Worm (Caenorhabditis elegans): ENCODE data around the gene unc-103.
A peak's percentile ranks its signal among the peaks of the same experiment; 100 is the strongest.

The unc-103 gene

ce11 chrIII:4119736-4120135 lies 4.6 kb downstream of the unc-103 start:
- TF ChIP-seq ces-1 (GFP tag; optimal IDR thresholded peaks at IDR 0.05), result peak; percentile 54
- no peak for TF ChIP-seq vab-7 (GFP tag; IDR thresholded peaks at IDR 0.05)
- TF ChIP-seq ceh-82 (tag; optimal IDR thresholded peaks at IDR 0.05), result no peak
- no peak for TF ChIP-seq lsy-2 (tag; optimal IDR thresholded peaks at IDR 0.05)
- peak; percentile 74 for TF ChIP-seq aha-1 (tag)

ce11 chrIII:4120386-4120785 lies 5.2 kb downstream of the unc-103 start:
- TF ChIP-seq jun-1 (tag; optimal IDR thresholded peaks at IDR 0.05) (no peak), hlh-30 (tag; optimal IDR thresholded peaks at IDR 0.05; ENCODE audit: insufficient read depth) (no peak), aha-1 (tag) (peak; percentile 66), tra-1 (GFP tag; IDR thresholded peaks at IDR 0.05) (no peak), nhr-10 (tag; optimal IDR thresholded peaks at IDR 0.05) (no peak)

ce11 chrIII:4123277-4123676 lies 8.1 kb downstream of the unc-103 start:
- TF ChIP-seq mdl-1 (tag; optimal IDR thresholded peaks at IDR 0.05), result no peak
- no peak for TF ChIP-seq php-3 (GFP tag; IDR thresholded peaks at IDR 0.05)

ce11 chrIII:4123900-4124299 lies 8.7 kb downstream of the unc-103 start:
- TF ChIP-seq fkh-10 (GFP tag; optimal IDR thresholded peaks at IDR 0.05) (peak; percentile 54), ZK337.2 (GFP tag; IDR thresholded peaks at IDR 0.05) (no peak)

ce11 chrIII:4131814-4132555 lies 16.8 kb downstream of the unc-103 start:
- peak; percentile 67 for TF ChIP-seq ces-1 (GFP tag; optimal IDR thresholded peaks at IDR 0.05)
- no peak for TF ChIP-seq ZK337.2 (GFP tag; IDR thresholded peaks at IDR 0.05)
- no peak for TF ChIP-seq mxl-3 (GFP tag; optimal IDR thresholded peaks at IDR 0.05)

- TF ChIP-seq nhr-237 (tag; optimal IDR thresholded peaks at IDR 0.05), result no peak
- TF ChIP-seq egl-27 (tag; optimal IDR thresholded peaks at IDR 0.05), result no peak
- no peak for TF ChIP-seq dmd-8 (GFP tag; IDR thresholded peaks at IDR 0.05)
- no peak for TF ChIP-seq zfp-3 (GFP tag; conservative IDR thresholded peaks at IDR 0.05)
- peak; percentile 93 for TF ChIP-seq set-16 (GFP tag; IDR thresholded peaks at IDR 0.05)
- no peak for TF ChIP-seq hlh-11 (tag; optimal IDR thresholded peaks at IDR 0.05)
- TF ChIP-seq nhr-102 (tag; optimal IDR thresholded peaks at IDR 0.05), result no peak
- no peak for TF ChIP-seq lin-1 (GFP tag; IDR thresholded peaks at IDR 0.05)
- TF ChIP-seq lin-38 (GFP tag; IDR thresholded peaks at IDR 0.05), result no peak
These were observed 18.9 kb downstream of the unc-103 start for ce11 chrIII:4134059-4134458.

- TF ChIP-seq unc-62 (GFP tag; optimal IDR thresholded peaks at IDR 0.05 in 1 of 2), result peak in 1 of 2 experiments; percentile 66
- TF ChIP-seq unc-62 (tag; optimal IDR thresholded peaks at IDR 0.05), result no peak
- TF ChIP-seq daf-16 (GFP tag; optimal IDR thresholded peaks at IDR 0.05), result no peak
- TF ChIP-seq daf-16 (tag; optimal IDR thresholded peaks at IDR 0.05), result no peak
These were observed 22.0 kb downstream of the unc-103 start for ce11 chrIII:4137180-4137579.

ce11 chrIII:4143170-4143569 lies 28.0 kb downstream of the unc-103 start:
- TF ChIP-seq set-16 (GFP tag; IDR thresholded peaks at IDR 0.05) (no peak), lin-1 (GFP tag; IDR thresholded peaks at IDR 0.05) (no peak), lin-29 (GFP tag; IDR thresholded peaks at IDR 0.05) (no peak), arid-1 (GFP tag; conservative IDR thresholded peaks at IDR 0.05) (no peak), zag-1 (tag; optimal IDR thresholded peaks at IDR 0.05) (no peak), skn-1 (tag; optimal IDR thresholded peaks at IDR 0.05) (no peak), dpl-1 (GFP tag; optimal IDR thresholded peaks at IDR 0.05) (no peak), ctbp-1 (GFP tag; IDR thresholded peaks at IDR 0.05) (no peak), hmg-1.1 (GFP tag; IDR thresholded peaks at IDR 0.05) (no peak), F44E2.7 (GFP tag; IDR thresholded peaks at IDR 0.05) (no peak)

All from whole organism, L4 larva.